Worm (Caenorhabditis elegans): Measurements from ENCODE around the gene T20G5.12.
A peak's percentile ranks its signal among the peaks of the same experiment; 100 is the strongest.

T20G5.12 gene

ce11 chrIII:10244013-10244412 is 42.6 kb downstream of the T20G5.12 start:
- no peak for TF ChIP-seq Y53F4B.3 (GFP tag; IDR thresholded peaks at IDR 0.05)

DNA sequence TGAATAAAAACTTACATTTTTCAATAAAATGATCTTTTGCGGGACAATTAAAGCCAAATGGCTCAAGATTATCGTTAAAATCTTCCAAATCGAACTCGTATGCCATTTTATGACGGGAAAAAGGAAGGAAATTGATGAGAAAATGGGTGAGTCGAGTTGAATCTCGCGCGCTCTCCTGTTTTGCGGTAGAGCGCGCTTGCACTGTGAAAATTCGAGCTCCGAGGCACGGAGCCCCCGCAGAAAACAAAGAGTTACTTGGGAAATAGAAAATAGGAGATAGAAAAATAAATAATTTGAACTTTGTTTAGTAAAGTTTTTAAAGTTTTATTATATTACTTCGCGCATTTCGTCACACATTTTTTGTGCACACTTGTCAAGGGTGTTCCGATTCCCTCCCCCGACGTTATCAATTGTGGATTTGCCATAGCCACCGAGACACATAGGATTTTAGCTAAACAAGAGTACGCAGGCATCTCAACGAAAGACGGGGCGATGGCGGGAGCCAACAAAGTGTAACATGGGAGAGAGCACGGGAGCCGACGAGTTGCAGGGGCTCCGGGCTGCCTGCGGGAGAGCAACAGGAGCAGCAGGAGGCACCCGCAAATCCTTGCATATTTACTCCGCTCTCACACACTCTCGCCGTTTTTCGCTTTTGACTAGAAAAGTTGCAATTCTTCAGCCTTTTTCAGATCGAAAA is 47.2 kb downstream of the T20G5.12 start, which contains the start of the genes div-1 and cor-1:
Gene div-1 (minus strand): TSS at position 119 of the 697 bp plus-strand sequence.
Gene cor-1 (plus strand): TSS at position 671 of the 697 bp plus-strand sequence.
- peak; percentile 47 for TF ChIP-seq efl-1 (GFP tag; optimal IDR thresholded peaks at IDR 0.05)
- no peak for TF ChIP-seq rcor-1 (GFP tag; IDR thresholded peaks at IDR 0.05)
- TF ChIP-seq K11D2.4 (GFP tag; IDR thresholded peaks at IDR 0.05) = no peak
- TF ChIP-seq lin-54 (GFP tag; optimal IDR thresholded peaks at IDR 0.05) = peak; percentile 52
- TF ChIP-seq egrh-3 (GFP tag; IDR thresholded peaks at IDR 0.05) = peak; percentile 29; the same call in 1 of the 2 replicates
- peak; percentile 93 for TF ChIP-seq mcd-1 (GFP tag; IDR thresholded peaks at IDR 0.05)
- TF ChIP-seq zfh-2 (GFP tag; conservative IDR thresholded peaks at IDR 0.05) = peak; percentile 83
- TF ChIP-seq ztf-18 (tag; optimal IDR thresholded peaks at IDR 0.05) = peak; percentile 5
- no peak for TF ChIP-seq ekl-4 (GFP tag; IDR thresholded peaks at IDR 0.05)
- peak in 1 of 3 experiments; percentile 36 for TF ChIP-seq lin-35 (GFP tag; optimal IDR thresholded peaks at IDR 0.05)
- 0 out of 2 replicates have a peak, but pooled peaks have one; percentile 9 for TF ChIP-seq dox-1 (GFP tag; IDR thresholded peaks at IDR 0.05)
- TF ChIP-seq dpl-1 (GFP tag; optimal IDR thresholded peaks at IDR 0.05) = peak; percentile 31

DNA sequence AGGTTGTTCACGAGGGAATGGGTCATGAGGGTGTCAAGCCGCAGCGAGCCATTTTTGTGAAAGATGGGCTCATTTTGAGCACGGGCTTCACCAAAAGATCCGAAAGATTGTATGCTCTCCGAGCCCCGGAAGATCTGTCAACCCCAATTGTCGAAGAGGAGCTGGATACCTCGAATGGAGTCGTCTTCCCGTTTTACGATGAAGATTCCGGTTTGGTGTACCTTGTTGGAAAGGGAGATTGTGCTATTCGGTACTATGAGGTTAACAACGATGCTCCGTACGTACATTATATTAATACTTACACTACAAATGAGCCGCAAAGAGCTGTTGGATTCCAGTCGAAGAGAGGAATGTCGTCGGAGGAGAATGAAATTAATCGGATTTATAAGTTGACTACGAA is 49.7 kb downstream of the T20G5.12 start:
- TF ChIP-seq madf-10 (tag; optimal IDR thresholded peaks at IDR 0.05) (no peak), hlh-12 (tag; optimal IDR thresholded peaks at IDR 0.05) (no peak), ztf-25 (GFP tag; IDR thresholded peaks at IDR 0.05) (no peak), lin-40 (tag; optimal IDR thresholded peaks at IDR 0.05) (no peak), F10E7.11 (tag; optimal IDR thresholded peaks at IDR 0.05) (no peak), tbx-9 (tag; optimal IDR thresholded peaks at IDR 0.05; ENCODE audit: borderline replicate concordance) (no peak), ceh-40 (GFP tag; IDR thresholded peaks at IDR 0.05) (no peak), nhr-120 (GFP tag; IDR thresholded peaks at IDR 0.05) (no peak), hrde-1 (tag; optimal IDR thresholded peaks at IDR 0.05; ENCODE audit: borderline replicate concordance) (no peak), aptf-2 (GFP tag; conservative IDR thresholded peaks at IDR 0.05) (no peak), T26A5.8 (tag; optimal IDR thresholded peaks at IDR 0.05) (no peak)
